Fruit fly (Drosophila melanogaster): ENCODE results near the gene CG17328.

Gene CG17328

dm6 chr2L:16269232-16270134, 30.3 kb upstream of the CG17328 start:
- no peak for TF ChIP-seq Myc (optimal IDR thresholded peaks at IDR 0.05)
- TF ChIP-seq insv (optimal IDR thresholded peaks at IDR 0.05), result no peak
- no peak for TF ChIP-seq psq (optimal IDR thresholded peaks at IDR 0.05)
- no peak for TF ChIP-seq ttk (optimal IDR thresholded peaks at IDR 0.05)
- TF ChIP-seq Sin3A (optimal IDR thresholded peaks at IDR 0.05), result no peak
- TF ChIP-seq h (optimal IDR thresholded peaks at IDR 0.05), result no peak

dm6 chr2L:16270667-16271485, 28.9 kb upstream of the CG17328 start:
- TF ChIP-seq Myc (optimal IDR thresholded peaks at IDR 0.05), result no peak
- no peak for TF ChIP-seq h (optimal IDR thresholded peaks at IDR 0.05)
- TF ChIP-seq insv (optimal IDR thresholded peaks at IDR 0.05), result no peak
- no peak for TF ChIP-seq psq (optimal IDR thresholded peaks at IDR 0.05)
- no peak for TF ChIP-seq ttk (optimal IDR thresholded peaks at IDR 0.05)
- no peak for TF ChIP-seq Sin3A (optimal IDR thresholded peaks at IDR 0.05)

- TF ChIP-seq ttk (optimal IDR thresholded peaks at IDR 0.05) (no peak), h (optimal IDR thresholded peaks at IDR 0.05) (no peak)
Observed at dm6 chr2L:16271486-16271806, 28.3 kb upstream of the CG17328 start.

- no peak for TF ChIP-seq psq (optimal IDR thresholded peaks at IDR 0.05)
- no peak for TF ChIP-seq Sin3A (optimal IDR thresholded peaks at IDR 0.05)
- TF ChIP-seq h (optimal IDR thresholded peaks at IDR 0.05), result no peak
- no peak for TF ChIP-seq insv (optimal IDR thresholded peaks at IDR 0.05)
- no peak for TF ChIP-seq Myc (optimal IDR thresholded peaks at IDR 0.05)
- TF ChIP-seq ttk (optimal IDR thresholded peaks at IDR 0.05), result no peak
Observed at dm6 chr2L:16272730-16273129, 27.0 kb upstream of the CG17328 start.

- TF ChIP-seq psq (optimal IDR thresholded peaks at IDR 0.05), result no peak
- TF ChIP-seq h (optimal IDR thresholded peaks at IDR 0.05), result no peak
- no peak for TF ChIP-seq insv (optimal IDR thresholded peaks at IDR 0.05)
- no peak for TF ChIP-seq Sin3A (optimal IDR thresholded peaks at IDR 0.05)
- TF ChIP-seq ttk (optimal IDR thresholded peaks at IDR 0.05), result no peak
- TF ChIP-seq Myc (optimal IDR thresholded peaks at IDR 0.05), result no peak
Observed at dm6 chr2L:16273439-16273838, 26.3 kb upstream of the CG17328 start.

dm6 chr2L:16274100-16274499, 25.6 kb upstream of the CG17328 start:
- TF ChIP-seq Sin3A (optimal IDR thresholded peaks at IDR 0.05), result no peak
- no peak for TF ChIP-seq psq (optimal IDR thresholded peaks at IDR 0.05)
- no peak for TF ChIP-seq insv (optimal IDR thresholded peaks at IDR 0.05)
- TF ChIP-seq h (optimal IDR thresholded peaks at IDR 0.05), result no peak
- TF ChIP-seq ttk (optimal IDR thresholded peaks at IDR 0.05), result no peak
- no peak for TF ChIP-seq Myc (optimal IDR thresholded peaks at IDR 0.05)

dm6 chr2L:16275177-16275808, 24.4 kb upstream of the CG17328 start:
- no peak for TF ChIP-seq psq (optimal IDR thresholded peaks at IDR 0.05)
- TF ChIP-seq insv (optimal IDR thresholded peaks at IDR 0.05), result no peak
- no peak for TF ChIP-seq h (optimal IDR thresholded peaks at IDR 0.05)
- TF ChIP-seq Sin3A (optimal IDR thresholded peaks at IDR 0.05), result no peak
- no peak for TF ChIP-seq ttk (optimal IDR thresholded peaks at IDR 0.05)
- TF ChIP-seq Myc (optimal IDR thresholded peaks at IDR 0.05), result no peak

dm6 chr2L:16275809-16276178, 23.9 kb upstream of the CG17328 start:
- TF ChIP-seq Sin3A (optimal IDR thresholded peaks at IDR 0.05) (no peak), insv (optimal IDR thresholded peaks at IDR 0.05) (no peak), ttk (optimal IDR thresholded peaks at IDR 0.05) (no peak), Myc (optimal IDR thresholded peaks at IDR 0.05) (no peak), h (optimal IDR thresholded peaks at IDR 0.05) (no peak), psq (optimal IDR thresholded peaks at IDR 0.05) (no peak)

- no peak for TF ChIP-seq Sin3A (optimal IDR thresholded peaks at IDR 0.05)
- TF ChIP-seq h (optimal IDR thresholded peaks at IDR 0.05), result no peak
- TF ChIP-seq ttk (optimal IDR thresholded peaks at IDR 0.05), result no peak
- TF ChIP-seq insv (optimal IDR thresholded peaks at IDR 0.05), result no peak
- TF ChIP-seq Myc (optimal IDR thresholded peaks at IDR 0.05), result no peak
- no peak for TF ChIP-seq psq (optimal IDR thresholded peaks at IDR 0.05)
Observed at dm6 chr2L:16276820-16277219, 22.9 kb upstream of the CG17328 start.

dm6 chr2L:16277922-16278321, 21.8 kb upstream of the CG17328 start:
- TF ChIP-seq h (optimal IDR thresholded peaks at IDR 0.05) (no peak), insv (optimal IDR thresholded peaks at IDR 0.05) (no peak), psq (optimal IDR thresholded peaks at IDR 0.05) (no peak), Sin3A (optimal IDR thresholded peaks at IDR 0.05) (no peak)

dm6 chr2L:16278842-16279241, 20.9 kb upstream of the CG17328 start:
- TF ChIP-seq Myc (optimal IDR thresholded peaks at IDR 0.05) (no peak), Sin3A (optimal IDR thresholded peaks at IDR 0.05) (no peak), insv (optimal IDR thresholded peaks at IDR 0.05) (no peak), h (optimal IDR thresholded peaks at IDR 0.05) (no peak)

dm6 chr2L:16279774-16280252, 19.9 kb upstream of the CG17328 start:
- TF ChIP-seq psq (optimal IDR thresholded peaks at IDR 0.05), result no peak

Measured in Kc167 (cell line).